Fruit fly (Drosophila melanogaster): ENCODE measurements around the gene CG7460.

Gene CG7460

DNA sequence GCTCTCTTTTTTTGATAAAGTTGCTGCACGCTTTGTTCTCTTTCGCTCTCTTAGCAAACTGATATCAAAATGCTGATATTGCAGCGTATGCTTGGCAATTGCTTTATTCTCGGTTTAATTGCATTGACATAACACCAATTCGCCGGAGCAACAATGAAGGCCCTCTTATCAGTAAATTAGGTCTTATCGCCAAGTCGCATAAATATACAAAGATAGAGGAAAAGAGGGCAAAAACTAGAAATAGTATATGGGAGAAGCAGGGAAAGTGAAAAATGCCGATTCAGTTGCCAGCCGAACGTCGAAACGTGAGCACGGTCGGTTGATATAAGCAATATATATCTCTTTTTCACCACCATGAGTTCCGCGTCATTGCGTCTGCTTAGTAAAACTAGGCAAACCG, at the start of gene CG7460:
Gene CG7460 (plus strand): TSS at position 70 of the 400 bp plus-strand sequence.
- no peak for TF ChIP-seq ttk (optimal IDR thresholded peaks at IDR 0.05)
- TF ChIP-seq psq (optimal IDR thresholded peaks at IDR 0.05): no peak
- TF ChIP-seq h (optimal IDR thresholded peaks at IDR 0.05): no peak
- TF ChIP-seq insv (optimal IDR thresholded peaks at IDR 0.05): no peak
- TF ChIP-seq Sin3A (optimal IDR thresholded peaks at IDR 0.05): no peak
- TF ChIP-seq Myc (optimal IDR thresholded peaks at IDR 0.05): no peak

DNA sequence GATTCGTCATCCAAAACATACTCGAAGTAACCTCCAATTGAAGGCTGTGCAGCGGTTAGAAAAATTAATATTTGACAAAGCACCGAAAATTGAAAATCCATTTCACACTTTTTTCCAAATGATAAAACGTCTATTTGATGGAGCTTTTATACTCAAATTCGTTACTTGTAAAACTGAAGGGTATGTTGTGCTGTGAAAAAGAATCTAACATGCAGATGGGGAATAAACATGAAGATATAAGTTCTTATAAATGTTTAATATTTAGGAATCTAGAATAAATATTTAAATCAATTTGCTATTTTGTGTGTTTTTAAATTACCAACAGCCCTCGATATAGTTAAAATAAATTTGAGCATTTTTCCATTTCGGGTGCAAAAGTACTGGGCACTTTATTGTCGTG, 20.6 kb upstream of the CG7460 start, which contains the start of gene CheB74a:
Gene CheB74a (minus strand): TSS at position 101 of the 400 bp plus-strand sequence.
- no peak for TF ChIP-seq psq (optimal IDR thresholded peaks at IDR 0.05)
- TF ChIP-seq Myc (optimal IDR thresholded peaks at IDR 0.05): no peak
- no peak for TF ChIP-seq Sin3A (optimal IDR thresholded peaks at IDR 0.05)
- TF ChIP-seq ttk (optimal IDR thresholded peaks at IDR 0.05): no peak

DNA sequence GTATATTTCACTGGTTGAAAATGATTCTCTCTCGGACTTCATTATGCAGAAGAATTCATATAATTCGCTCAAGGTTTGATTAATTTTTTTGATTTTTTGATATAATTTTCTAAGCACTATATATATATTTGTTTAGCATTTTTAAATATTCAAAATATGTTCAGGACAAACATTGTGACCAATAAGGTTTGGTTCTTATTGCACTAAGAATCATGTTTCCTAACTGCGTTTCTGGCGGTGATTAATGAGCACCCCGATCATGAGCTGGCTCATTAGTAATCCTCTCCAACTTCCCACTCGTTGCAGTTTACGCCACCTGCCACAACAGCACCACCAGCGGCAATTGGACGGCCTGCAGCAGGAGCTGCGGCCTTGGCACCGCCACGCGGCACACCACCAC, 11.1 kb upstream of the CG7460 start, which contains the start of gene CG6052:
Gene CG6052 (minus strand): TSS at position 101 of the 400 bp plus-strand sequence.
- TF ChIP-seq psq (optimal IDR thresholded peaks at IDR 0.05) (no peak), h (optimal IDR thresholded peaks at IDR 0.05) (no peak), insv (optimal IDR thresholded peaks at IDR 0.05) (no peak), Sin3A (optimal IDR thresholded peaks at IDR 0.05) (no peak), ttk (optimal IDR thresholded peaks at IDR 0.05) (no peak), Myc (optimal IDR thresholded peaks at IDR 0.05) (no peak)

DNA sequence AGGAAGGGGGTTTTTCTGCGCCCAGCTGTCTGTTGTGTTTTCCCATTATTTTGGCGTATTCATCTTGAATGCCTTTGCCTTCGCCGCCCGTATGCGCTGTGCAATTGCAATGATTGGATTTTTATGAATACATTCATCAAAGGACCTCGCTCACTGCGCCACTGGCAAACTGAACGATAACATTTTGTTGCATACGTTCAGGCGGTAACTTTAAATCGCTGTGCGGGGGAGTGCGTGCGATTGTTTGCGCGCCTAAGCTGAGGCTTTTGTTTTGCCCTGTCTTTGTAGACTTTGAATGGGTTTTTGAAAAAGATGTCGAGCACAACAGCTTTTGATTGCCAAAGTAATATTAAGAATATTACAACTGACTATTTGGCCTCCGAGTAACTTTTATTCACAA, 713 bp upstream of the CG7460 start:
- TF ChIP-seq Sin3A (optimal IDR thresholded peaks at IDR 0.05): no peak
- TF ChIP-seq psq (optimal IDR thresholded peaks at IDR 0.05): no peak
- TF ChIP-seq ttk (optimal IDR thresholded peaks at IDR 0.05): no peak
- no peak for TF ChIP-seq Myc (optimal IDR thresholded peaks at IDR 0.05)
- no peak for TF ChIP-seq h (optimal IDR thresholded peaks at IDR 0.05)
- no peak for TF ChIP-seq insv (optimal IDR thresholded peaks at IDR 0.05)

DNA sequence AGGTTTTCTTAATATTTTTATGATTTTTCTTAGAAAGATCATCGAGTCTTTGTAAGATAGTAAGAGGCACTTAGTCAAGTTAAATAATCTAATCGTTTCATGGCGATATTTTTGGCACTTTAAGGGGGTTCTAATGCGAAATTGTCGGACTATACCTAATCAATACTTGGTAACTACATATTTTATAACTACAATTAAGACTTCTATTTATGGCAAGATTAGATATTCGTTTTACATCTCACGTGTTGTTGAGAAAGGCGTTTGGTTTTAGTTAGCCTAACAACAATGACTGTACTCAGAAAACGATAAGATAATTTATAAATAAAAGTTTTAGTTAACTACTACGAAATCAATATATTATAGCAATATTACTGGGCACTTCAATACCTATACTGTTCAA, 2.2 kb downstream of the CG7460 start:
- TF ChIP-seq insv (optimal IDR thresholded peaks at IDR 0.05) (no peak), psq (optimal IDR thresholded peaks at IDR 0.05) (no peak), Myc (optimal IDR thresholded peaks at IDR 0.05) (no peak), h (optimal IDR thresholded peaks at IDR 0.05) (no peak), Sin3A (optimal IDR thresholded peaks at IDR 0.05) (no peak), ttk (optimal IDR thresholded peaks at IDR 0.05) (no peak)

DNA sequence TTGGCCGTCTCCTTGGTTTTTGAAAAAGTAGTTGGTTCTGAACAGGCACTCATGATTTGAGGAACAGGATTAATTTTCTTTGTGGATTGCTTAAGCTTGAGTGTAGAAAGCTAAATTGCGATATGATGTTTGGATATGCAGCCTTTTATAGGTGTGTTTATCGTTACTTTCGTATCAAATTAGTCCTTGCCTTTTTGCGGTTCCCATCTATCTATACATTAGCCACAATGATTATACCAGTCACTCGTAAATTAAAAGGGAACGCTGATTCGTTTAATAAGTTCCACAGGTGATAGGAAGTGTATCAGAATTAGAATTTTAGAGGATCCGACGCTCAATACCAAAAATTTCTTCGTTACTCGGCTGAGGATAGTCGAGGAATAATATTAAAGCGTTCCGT, 6.4 kb downstream of the CG7460 start, which contains the start of gene CG6034:
Gene CG6034 (minus strand): TSS at position 101 of the 400 bp plus-strand sequence.
- no peak for TF ChIP-seq ttk (optimal IDR thresholded peaks at IDR 0.05)
- no peak for TF ChIP-seq Myc (optimal IDR thresholded peaks at IDR 0.05)

DNA sequence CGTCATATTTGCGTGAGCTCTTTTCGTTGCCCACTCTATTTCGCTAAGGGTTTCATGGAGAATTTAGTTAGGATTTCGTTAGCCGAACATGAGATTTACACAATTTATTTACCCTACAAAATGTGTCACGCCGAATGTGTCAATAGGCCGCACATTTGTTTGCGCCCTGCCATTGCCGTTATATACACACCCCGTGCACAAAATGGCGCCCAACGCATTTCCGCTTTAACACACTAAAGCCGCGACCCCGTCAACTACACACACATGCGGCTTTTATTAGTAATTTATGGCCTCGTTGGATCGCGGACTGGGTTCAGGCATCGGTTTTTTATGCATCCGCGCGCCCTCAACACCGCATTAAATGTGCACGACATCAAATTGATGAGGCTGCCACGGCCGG, 10.1 kb downstream of the CG7460 start, which contains the start of gene Adgf-B:
Gene Adgf-B (minus strand): TSS at position 101 of the 400 bp plus-strand sequence.
- TF ChIP-seq psq (optimal IDR thresholded peaks at IDR 0.05) (no peak), ttk (optimal IDR thresholded peaks at IDR 0.05) (no peak), insv (optimal IDR thresholded peaks at IDR 0.05) (no peak), h (optimal IDR thresholded peaks at IDR 0.05) (no peak), Sin3A (optimal IDR thresholded peaks at IDR 0.05) (no peak), Myc (optimal IDR thresholded peaks at IDR 0.05) (no peak)

DNA sequence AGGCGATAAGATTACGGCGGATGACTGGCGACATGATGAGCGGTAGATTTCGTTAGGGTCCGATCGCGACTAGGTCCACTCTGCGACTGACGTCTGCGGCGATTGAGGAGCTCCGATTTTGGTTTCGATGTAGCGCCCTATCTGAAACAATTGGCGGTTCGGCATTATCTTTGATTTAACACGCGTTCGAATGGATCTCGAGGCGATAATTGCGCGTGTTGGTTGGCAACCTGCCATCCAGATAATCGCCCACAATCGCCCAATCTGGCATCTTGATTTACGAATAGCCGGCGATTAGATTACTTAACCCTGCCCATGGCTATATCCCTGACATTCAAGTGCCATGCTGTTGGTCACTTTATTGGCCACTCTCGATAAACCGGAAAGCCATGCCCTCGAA, 13.9 kb downstream of the CG7460 start:
- TF ChIP-seq ttk (optimal IDR thresholded peaks at IDR 0.05): no peak
- TF ChIP-seq Sin3A (optimal IDR thresholded peaks at IDR 0.05): no peak
- TF ChIP-seq psq (optimal IDR thresholded peaks at IDR 0.05): no peak
- no peak for TF ChIP-seq h (optimal IDR thresholded peaks at IDR 0.05)
- TF ChIP-seq Myc (optimal IDR thresholded peaks at IDR 0.05): no peak
- TF ChIP-seq insv (optimal IDR thresholded peaks at IDR 0.05): no peak

DNA sequence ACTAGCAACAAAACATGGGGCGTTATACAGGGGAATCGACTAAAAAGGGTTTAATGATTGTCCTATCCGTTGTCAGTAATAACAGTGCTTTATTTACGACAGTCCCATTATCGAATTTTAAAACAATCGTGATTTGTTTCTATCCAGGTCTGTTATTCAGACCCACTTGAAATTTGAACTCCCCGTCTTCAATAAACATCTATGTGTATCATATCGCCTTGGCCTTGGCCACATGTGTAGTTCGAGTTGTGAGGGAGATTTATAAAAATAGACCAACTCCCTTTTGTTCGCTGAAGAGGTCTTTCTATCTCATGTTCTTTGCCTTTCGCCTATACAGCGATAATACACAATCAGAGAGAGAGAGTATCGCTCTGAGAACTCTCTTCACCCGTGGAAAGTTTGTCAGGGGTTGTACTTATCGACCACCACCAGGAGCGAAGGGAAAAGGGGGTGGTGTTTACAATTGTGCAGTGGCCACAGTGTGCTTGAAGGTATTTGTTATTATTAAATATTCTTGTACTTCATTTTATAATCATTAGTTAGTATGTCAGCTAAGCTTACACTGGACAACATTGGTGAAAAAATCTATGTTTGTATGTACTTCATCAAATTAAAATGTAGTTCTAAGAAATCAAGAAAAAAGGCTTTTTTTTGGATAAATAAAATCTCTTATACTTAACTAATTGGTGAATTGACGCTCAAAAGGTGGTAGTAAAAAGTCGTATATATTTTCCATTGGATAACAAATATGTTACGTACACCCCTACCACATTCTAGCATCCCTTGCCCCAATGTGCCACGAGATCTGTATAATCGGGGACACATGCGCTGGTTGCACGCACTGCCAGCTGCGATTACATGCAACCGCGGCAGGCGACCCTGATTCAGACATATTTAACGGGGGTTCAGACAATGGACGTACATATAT, 17.1 kb downstream of the CG7460 start:
- TF ChIP-seq ttk (optimal IDR thresholded peaks at IDR 0.05) (no peak), insv (optimal IDR thresholded peaks at IDR 0.05) (no peak), psq (optimal IDR thresholded peaks at IDR 0.05) (no peak), h (optimal IDR thresholded peaks at IDR 0.05) (no peak), Sin3A (optimal IDR thresholded peaks at IDR 0.05) (no peak), Myc (optimal IDR thresholded peaks at IDR 0.05) (no peak)

DNA sequence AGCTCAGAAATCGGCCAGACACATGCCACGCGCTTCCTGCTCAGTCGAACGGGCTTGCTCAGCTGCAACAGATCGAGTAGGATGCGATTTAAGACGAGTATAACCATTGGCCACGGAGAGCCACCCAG, 17.6 kb downstream of the CG7460 start, which contains the start of gene CG32182:
Gene CG32182 (plus strand): TSS at position 29 of the 128 bp plus-strand sequence.
- TF ChIP-seq psq (optimal IDR thresholded peaks at IDR 0.05) (no peak), Myc (optimal IDR thresholded peaks at IDR 0.05) (no peak), h (optimal IDR thresholded peaks at IDR 0.05) (no peak), ttk (optimal IDR thresholded peaks at IDR 0.05) (no peak), Sin3A (optimal IDR thresholded peaks at IDR 0.05) (no peak), insv (optimal IDR thresholded peaks at IDR 0.05) (no peak)

DNA sequence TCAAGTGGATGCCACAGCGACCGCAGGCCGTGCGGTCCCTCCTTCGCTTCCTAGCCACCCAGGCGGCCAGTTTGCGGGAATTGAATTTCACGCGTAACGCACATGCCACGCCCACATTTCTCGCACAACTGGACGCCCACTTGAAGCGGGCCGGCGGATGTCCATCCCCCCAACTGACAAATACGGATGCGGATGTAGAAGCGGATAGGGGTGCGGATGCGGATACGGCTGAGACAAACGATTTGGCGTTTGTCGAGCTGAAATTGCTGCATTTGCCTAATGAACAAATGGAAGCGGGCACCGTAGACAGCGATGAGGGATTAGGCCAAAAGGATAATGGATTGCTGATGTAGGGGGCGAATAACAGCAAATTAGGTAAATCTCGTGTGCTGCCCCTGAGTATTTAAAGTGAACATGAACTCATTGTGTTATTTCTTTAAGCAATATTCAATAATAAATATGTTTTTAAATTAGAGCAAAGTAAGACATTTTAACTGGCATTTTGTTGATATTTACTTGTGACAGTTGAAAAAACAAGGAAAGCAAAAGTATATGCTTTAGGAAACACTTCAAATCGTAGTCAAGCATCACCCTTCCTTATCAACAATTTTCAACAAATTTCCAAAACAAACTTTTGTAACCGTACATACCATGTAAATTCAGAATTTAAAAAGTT, 18.9 kb downstream of the CG7460 start, which contains the start of gene CG32181:
Gene CG32181 (plus strand): TSS at position 626 of the 676 bp plus-strand sequence.
- no peak for TF ChIP-seq Myc (optimal IDR thresholded peaks at IDR 0.05)
- no peak for TF ChIP-seq psq (optimal IDR thresholded peaks at IDR 0.05)
- TF ChIP-seq h (optimal IDR thresholded peaks at IDR 0.05): no peak
- no peak for TF ChIP-seq Sin3A (optimal IDR thresholded peaks at IDR 0.05)
- TF ChIP-seq ttk (optimal IDR thresholded peaks at IDR 0.05): no peak
- no peak for TF ChIP-seq insv (optimal IDR thresholded peaks at IDR 0.05)

DNA sequence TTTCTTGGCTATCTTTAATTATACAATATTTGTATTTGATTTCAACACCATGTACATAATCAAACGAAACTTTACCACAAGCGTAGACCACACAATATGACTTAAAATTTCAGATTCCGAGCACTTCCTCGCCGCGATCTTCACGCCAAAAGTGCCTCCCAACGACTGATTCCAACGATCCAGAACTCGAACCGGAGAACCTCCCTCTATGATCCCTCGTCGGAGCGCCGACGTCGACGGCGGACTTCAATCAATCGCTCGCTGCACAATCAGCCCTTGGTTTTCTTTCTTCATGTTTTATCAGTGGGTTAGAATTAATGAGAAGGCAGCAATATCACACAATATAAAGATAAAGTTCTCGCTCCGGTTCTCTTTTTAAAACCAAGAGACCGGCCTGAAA, 23.6 kb downstream of the CG7460 start, which contains the start of the genes Adgf-A and Adgf-A2:
Gene Adgf-A (minus strand): TSS at position 172 of the 400 bp plus-strand sequence.
Gene Adgf-A2 (minus strand): TSS at position 172 of the 400 bp plus-strand sequence.
- TF ChIP-seq ttk (optimal IDR thresholded peaks at IDR 0.05) (no peak), psq (optimal IDR thresholded peaks at IDR 0.05) (no peak), Myc (optimal IDR thresholded peaks at IDR 0.05) (no peak), insv (optimal IDR thresholded peaks at IDR 0.05) (no peak)

Measured in Kc167 (cell line).